Worm (Caenorhabditis elegans) whole organism, young adult: ENCODE results near the gene lgc-45.

ENCODE experiments used
- B0019.2 ChIP-seq: fragments of 200-800 bp; sonication (Bioruptor generic); conservative IDR thresholded peaks from 2 replicates; pipeline ENCODE4 v1.3.6; 2022; ENCODE audit warnings: missing genetic modification reagents, missing genetic modification characterization, missing compliant biosample characterization
- B0336.3 ChIP-seq: fragments of 200-800 bp; sonication (Bioruptor generic); IDR thresholded peaks from 2 replicates; pipeline ENCODE4 v1.3.6; 2022; ENCODE audit warnings: missing genetic modification characterization, missing compliant biosample characterization
- C17E4.6 ChIP-seq: fragments of 200-800 bp; sonication (Bioruptor generic); IDR thresholded peaks from 2 replicates; pipeline ENCODE4 v1.3.6; 2022; ENCODE audit warnings: missing genetic modification reagents, missing genetic modification characterization, missing compliant biosample characterization
- F37B4.10 ChIP-seq: fragments of 200-800 bp; sonication (Bioruptor generic); IDR thresholded peaks from 2 replicates; pipeline ENCODE4 v1.3.6; 2022; ENCODE audit warnings: missing genetic modification characterization, missing compliant biosample characterization
- F39B2.1 ChIP-seq: fragments of 200-800 bp; sonication (Bioruptor generic); IDR thresholded peaks from 2 replicates; pipeline ENCODE4 v1.3.6; 2022; ENCODE audit warnings: missing genetic modification reagents, missing genetic modification characterization, missing compliant biosample characterization
- F49E8.2 ChIP-seq: sonication (generic microtip); optimal IDR thresholded peaks from 3 replicates; lab custom pipeline; 2017; ENCODE audit warnings: missing genetic modification characterization, mild to moderate bottlenecking, missing compliant biosample characterization, antibody characterized with exemption, moderate library complexity; ENCODE audit not compliant: insufficient read depth
- F52B5.7 ChIP-seq: sonication (generic microtip); optimal IDR thresholded peaks from 2 replicates; lab custom pipeline; 2016; ENCODE audit warnings: mild to moderate bottlenecking, missing genetic modification characterization, missing compliant biosample characterization
- K11D2.4 ChIP-seq: fragments of 200-800 bp; sonication (Bioruptor generic); IDR thresholded peaks from 2 replicates; pipeline ENCODE4 v1.3.6; 2022; ENCODE audit warnings: missing genetic modification reagents, missing genetic modification characterization, missing compliant biosample characterization
- T26A5.8 ChIP-seq: sonication (generic microtip); optimal IDR thresholded peaks from 2 replicates; lab custom pipeline; 2016; ENCODE audit warnings: missing genetic modification characterization, missing compliant biosample characterization
- Y53G8AR.9 ChIP-seq: fragments of 200-800 bp; sonication (Bioruptor generic); conservative IDR thresholded peaks from 2 replicates; pipeline ENCODE4 v1.3.6; 2022; ENCODE audit warnings: missing genetic modification reagents, missing genetic modification characterization, missing compliant biosample characterization
- Y56A3A.18 ChIP-seq: fragments of 200-800 bp; sonication (Bioruptor generic); IDR thresholded peaks from 2 replicates; pipeline ENCODE4 v1.3.6; 2022; ENCODE audit warnings: missing genetic modification reagents, missing genetic modification characterization, missing compliant biosample characterization
- aptf-2 ChIP-seq: fragments of 200-800 bp; sonication (Bioruptor generic); conservative IDR thresholded peaks from 2 replicates; pipeline ENCODE4 v1.3.6; 2022; ENCODE audit warnings: missing genetic modification reagents, missing genetic modification characterization, missing compliant biosample characterization
- athp-1 ChIP-seq: sonication (generic microtip); optimal IDR thresholded peaks from 2 replicates; lab custom pipeline; 2017; ENCODE audit warnings: mild to moderate bottlenecking, missing genetic modification characterization, missing compliant biosample characterization
- attf-5 ChIP-seq: fragments of 200-800 bp; sonication (Bioruptor generic); optimal IDR thresholded peaks from 2 replicates; lab custom pipeline; 2018; ENCODE audit warnings: mild to moderate bottlenecking, missing genetic modification characterization, missing compliant biosample characterization
- bed-2 ChIP-seq: fragments of 200-800 bp; sonication (Bioruptor generic); IDR thresholded peaks from 2 replicates; pipeline ENCODE4 v1.3.6; 2022; ENCODE audit warnings: missing genetic modification reagents, missing genetic modification characterization, missing compliant biosample characterization
- cebp-2 ChIP-seq: fragments of 200-800 bp; sonication (Bioruptor generic); IDR thresholded peaks from 2 replicates; pipeline ENCODE4 v1.3.6; 2022; ENCODE audit warnings: missing genetic modification characterization, missing compliant biosample characterization
- ceh-100 ChIP-seq: fragments of 200-800 bp; sonication (Bioruptor generic); IDR thresholded peaks from 2 replicates; pipeline ENCODE4 v1.3.6; 2022; ENCODE audit warnings: missing genetic modification reagents, missing genetic modification characterization, missing compliant biosample characterization
- ceh-27 ChIP-seq: fragments of 200-800 bp; sonication (Bioruptor generic); optimal IDR thresholded peaks from 2 replicates; lab custom pipeline; 2018; ENCODE audit warnings: mild to moderate bottlenecking, missing genetic modification characterization, moderate library complexity, missing compliant biosample characterization
- ceh-58 ChIP-seq: fragments of 200-800 bp; sonication (Bioruptor generic); IDR thresholded peaks from 2 replicates; pipeline ENCODE4 v1.3.6; 2022; ENCODE audit warnings: missing genetic modification characterization, missing compliant biosample characterization
- dpff-1 ChIP-seq: sonication (generic microtip); optimal IDR thresholded peaks from 2 replicates; lab custom pipeline; 2017; ENCODE audit warnings: mild to moderate bottlenecking, missing genetic modification characterization, missing compliant biosample characterization
- efl-1 ChIP-seq: fragments of 150-350 bp; optimal IDR thresholded peaks from 2 replicates; lab custom pipeline; 2014; ENCODE audit warnings: missing biosample characterization, missing genetic modification reagents, missing genetic modification characterization
- egl-18 ChIP-seq: fragments of 200-800 bp; sonication (Bioruptor generic); IDR thresholded peaks from 2 replicates; pipeline ENCODE4 v1.3.6; 2022; ENCODE audit warnings: missing genetic modification reagents, missing genetic modification characterization, missing compliant biosample characterization
- hmg-1.2 ChIP-seq: fragments of 200-800 bp; sonication (Bioruptor generic); IDR thresholded peaks from 2 replicates; pipeline ENCODE4 v1.3.6; 2022; ENCODE audit warnings: missing genetic modification reagents, missing genetic modification characterization, missing compliant biosample characterization
- hrde-1 ChIP-seq: sonication (generic microtip); optimal IDR thresholded peaks from 2 replicates; lab custom pipeline; 2016; ENCODE audit warnings: missing genetic modification characterization, mild to moderate bottlenecking, missing compliant biosample characterization, moderate library complexity, missing genotype, missing genetic modification reagents, borderline replicate concordance
- hsf-1 ChIP-seq: fragments of 200-800 bp; sonication (Bioruptor generic); IDR thresholded peaks from 2 replicates; pipeline ENCODE4 v1.3.6; 2022; ENCODE audit warnings: missing genetic modification reagents, missing genetic modification characterization, missing compliant biosample characterization
- let-607 ChIP-seq, 2 experiments: fragments of 200-800 bp in 1 of 2; sonication (Bioruptor generic) in 1 of 2; sonication (generic microtip) in 1 of 2; optimal IDR thresholded peaks; 2 replicates each; lab custom pipeline; 2016 to 2018; ENCODE audit warnings: mild to moderate bottlenecking in 2 of 2, missing compliant biosample characterization in 2 of 2, missing genetic modification characterization in 2 of 2, moderate library complexity in 2 of 2, missing genotype in 1 of 2
- lir-1 ChIP-seq: fragments of 200-800 bp; sonication (Bioruptor generic); conservative IDR thresholded peaks from 2 replicates; pipeline ENCODE4 v1.3.6; 2022; ENCODE audit warnings: missing genetic modification reagents, missing genetic modification characterization, missing compliant biosample characterization
- lsl-1 ChIP-seq: fragments of 200-800 bp; sonication (Bioruptor generic); optimal IDR thresholded peaks from 2 replicates; lab custom pipeline; 2018; ENCODE audit warnings: mild to moderate bottlenecking, missing genetic modification characterization, moderate library complexity, missing compliant biosample characterization
- lsy-27 ChIP-seq: sonication (generic microtip); optimal IDR thresholded peaks from 2 replicates; lab custom pipeline; 2017; ENCODE audit warnings: missing genetic modification characterization, mild to moderate bottlenecking, missing compliant biosample characterization, antibody characterized with exemption, missing genotype, borderline replicate concordance; ENCODE audit not compliant: insufficient read depth
- madf-3 ChIP-seq: fragments of 200-800 bp; sonication (Bioruptor generic); IDR thresholded peaks from 2 replicates; pipeline ENCODE4 v1.3.6; 2022; ENCODE audit warnings: missing genetic modification reagents, missing genetic modification characterization, missing compliant biosample characterization
- madf-8 ChIP-seq: fragments of 200-800 bp; sonication (Bioruptor generic); conservative IDR thresholded peaks from 2 replicates; pipeline ENCODE4 v1.3.6; 2022; ENCODE audit warnings: missing genetic modification reagents, missing genetic modification characterization, missing compliant biosample characterization
- mcd-1 ChIP-seq: fragments of 200-800 bp; sonication (Bioruptor generic); IDR thresholded peaks from 2 replicates; pipeline ENCODE4 v1.3.6; 2022; ENCODE audit warnings: missing genetic modification reagents, missing genetic modification characterization, missing compliant biosample characterization
- mel-28 ChIP-seq: sonication (generic microtip); optimal IDR thresholded peaks from 2 replicates; lab custom pipeline; 2016; ENCODE audit warnings: borderline replicate concordance, mild to moderate bottlenecking, missing genetic modification characterization, missing compliant biosample characterization
- nhr-120 ChIP-seq: fragments of 200-800 bp; sonication (Bioruptor generic); IDR thresholded peaks from 2 replicates; pipeline ENCODE4 v1.3.6; 2022; ENCODE audit warnings: missing genetic modification characterization, missing compliant biosample characterization
- pha-4 ChIP-seq: fragments of 150-350 bp; sonication (generic microtip); optimal IDR thresholded peaks from 2 replicates; lab custom pipeline; 2014; ENCODE audit warnings: missing biosample characterization, missing genetic modification reagents, missing genetic modification characterization
- rpc-1 ChIP-seq, 2 experiments: fragments of 150-350 bp in 1 of 2; sonication (generic microtip) in 1 of 2; optimal IDR thresholded peaks; 2 replicates each; lab custom pipeline; 2014 to 2018; ENCODE audit warnings: missing biosample characterization in 1 of 2, missing genetic modification characterization in 1 of 2, missing genetic modification reagents in 1 of 2, missing genotype in 1 of 2
- sea-2 ChIP-seq: fragments of 200-800 bp; sonication (Bioruptor generic); IDR thresholded peaks from 2 replicates; pipeline ENCODE4 v1.3.6; 2022; ENCODE audit warnings: missing genetic modification characterization, missing compliant biosample characterization
- snpc-1.1 ChIP-seq: sonication (generic microtip); optimal IDR thresholded peaks from 2 replicates; lab custom pipeline; 2017; ENCODE audit warnings: missing genetic modification characterization, mild to moderate bottlenecking, missing compliant biosample characterization, antibody characterized with exemption, moderate library complexity, missing genotype, missing genetic modification reagents; ENCODE audit not compliant: insufficient read depth
- snpc-3.4 ChIP-seq: sonication (generic microtip); optimal IDR thresholded peaks from 2 replicates; lab custom pipeline; 2017; ENCODE audit warnings: missing genetic modification characterization, mild to moderate bottlenecking, missing compliant biosample characterization, antibody characterized with exemption, moderate library complexity, missing genotype, missing genetic modification reagents
- unc-62 ChIP-seq: fragments of 150-350 bp; optimal IDR thresholded peaks from 2 replicates; lab custom pipeline; 2014; ENCODE audit warnings: missing biosample characterization, missing genetic modification reagents, missing genetic modification characterization
- xnd-1 ChIP-seq: sonication (generic microtip); optimal IDR thresholded peaks from 2 replicates; lab custom pipeline; 2016; ENCODE audit warnings: missing genotype, missing genetic modification reagents, missing genetic modification characterization, missing compliant biosample characterization
- ztf-28 ChIP-seq: fragments of 200-800 bp; sonication (Bioruptor generic); IDR thresholded peaks from 2 replicates; pipeline ENCODE4 v1.3.6; 2022; ENCODE audit warnings: missing genetic modification reagents, missing genetic modification characterization, missing compliant biosample characterization

lgc-45 gene

ce11 chrII:3518961-3519544 lies 38.2 kb upstream of the lgc-45 start, which contains the start of gene clec-126 (continued):
- TF ChIP-seq nhr-120 (GFP tag; lab: Robert Waterston, UW) (no peak), Y56A3A.18 (GFP tag; lab: Robert Waterston, UW) (peak; percentile 73; the same call in 1 of the 2 replicates), lsy-27 (tag; lab: Kevin White, UChicago) (peak; percentile 87), snpc-3.4 (tag; lab: Kevin White, UChicago) (peak; percentile 62), madf-8 (GFP tag; lab: Robert Waterston, UW) (0 out of 2 replicates have a peak, but pooled peaks have one; percentile 11), egl-18 (GFP tag; lab: Robert Waterston, UW) (no peak), athp-1 (peak; percentile 87), ceh-100 (GFP tag; lab: Robert Waterston, UW) (peak; percentile 49), sea-2 (GFP tag; lab: Robert Waterston, UW) (no peak), let-607 (tag; optimal IDR thresholded peaks at IDR 0.05; lab: Kevin White, UChicago) (peak; percentile 11 to 75), efl-1 (GFP tag; lab: Kevin White, UChicago) (peak; percentile 12), F39B2.1 (no peak), bed-2 (GFP tag; lab: Robert Waterston, UW) (no peak)

ce11 chrII:3520988-3521850 lies 36.1 kb upstream of the lgc-45 start, which contains the start of gene W09G10.9:
TSS of gene W09G10.9 (plus strand) at chrII:3521800.
- TF ChIP-seq ztf-28 (peak; percentile 70; the same call in 1 of the 2 replicates), xnd-1 (tag; lab: Kevin White, UChicago) (no peak), K11D2.4 (GFP tag; lab: Robert Waterston, UW) (peak; percentile 84), dpff-1 (tag; lab: Kevin White, UChicago) (no peak), hrde-1 (tag; lab: Kevin White, UChicago) (peak; percentile 4), mcd-1 (GFP tag; lab: Robert Waterston, UW) (peak; percentile 96), F52B5.7 (peak; percentile 28), attf-5 (GFP tag; lab: Kevin White, UChicago) (peak; percentile 71), ceh-27 (GFP tag; lab: Kevin White, UChicago) (peak; percentile 74), aptf-2 (no peak), cebp-2 (no peak), Y53G8AR.9 (GFP tag; lab: Robert Waterston, UW) (no peak), pha-4 (tag; lab: Kevin White, UChicago) (no peak), F37B4.10 (no peak), ceh-58 (GFP tag; lab: Robert Waterston, UW) (0 out of 2 replicates have a peak, but pooled peaks have one; percentile 40), unc-62 (GFP tag; lab: Kevin White, UChicago) (no peak), mel-28 (tag; lab: Kevin White, UChicago) (no peak), C17E4.6 (GFP tag; lab: Robert Waterston, UW) (0 out of 2 replicates have a peak, but pooled peaks have one; percentile 41), snpc-1.1 (tag; lab: Kevin White, UChicago) (peak; percentile 11), hmg-1.2 (peak; percentile 93), lsl-1 (peak; percentile 56), lir-1 (GFP tag; lab: Robert Waterston, UW) (peak; percentile 68; the same call in 1 of the 2 replicates), F49E8.2 (tag; lab: Kevin White, UChicago) (no peak), T26A5.8 (tag; lab: Kevin White, UChicago) (no peak), nhr-120 (GFP tag; lab: Robert Waterston, UW) (no peak), egl-18 (GFP tag; lab: Robert Waterston, UW) (no peak), hsf-1 (GFP tag; lab: Robert Waterston, UW) (no peak), madf-3 (no peak), snpc-3.4 (tag; lab: Kevin White, UChicago) (peak; percentile 43), B0336.3 (GFP tag; lab: Robert Waterston, UW) (peak; percentile 49; the same call in 1 of the 2 replicates), rpc-1 (optimal IDR thresholded peaks at IDR 0.05; lab: Kevin White, UChicago) (peak; percentile 68), rpc-1 (tag; optimal IDR thresholded peaks at IDR 0.05; lab: Kevin White, UChicago) (peak; percentile 73), B0019.2 (peak; percentile 70; the same call in 1 of the 2 replicates)
